Fruit fly (Drosophila melanogaster) whole organism, embryonic: ENCODE measurements around the gene FIG4.

Experiments used
- Aef1 ChIP-seq: fragments of 200-800 bp; sonication (Bioruptor generic); IDR thresholded peaks from 3 replicates; pipeline ENCODE4 v1.3.6; 2022; ENCODE audit warnings: missing biosample characterization, missing genetic modification characterization
- Antp ChIP-seq: fragments of 200-800 bp; sonication (Bioruptor generic); optimal IDR thresholded peaks from 3 replicates; lab custom pipeline; 2016; ENCODE audit warnings: missing biosample characterization, missing genetic modification characterization
- Atf6 ChIP-seq: fragments of 200-800 bp; sonication (Bioruptor generic); IDR thresholded peaks from 2 replicates; pipeline ENCODE4 v1.3.6; 2022; ENCODE audit warnings: missing biosample characterization, missing genetic modification characterization
- C15 ChIP-seq: fragments of 200-800 bp; sonication (Bioruptor generic); IDR thresholded peaks from 3 replicates; pipeline ENCODE4 v1.3.6; 2022; ENCODE audit warnings: missing biosample characterization, missing genetic modification characterization
- CG10543 ChIP-seq: fragments of 200-800 bp; sonication (Bioruptor generic); optimal IDR thresholded peaks from 3 replicates; lab custom pipeline; 2017; ENCODE audit warnings: missing biosample characterization, mild to moderate bottlenecking, missing genetic modification characterization, moderate library complexity
- CG11504 ChIP-seq: fragments of 200-800 bp; sonication (Bioruptor generic); optimal IDR thresholded peaks from 3 replicates; lab custom pipeline; 2019; ENCODE audit warnings: missing biosample characterization, mild to moderate bottlenecking, missing genetic modification characterization, moderate library complexity
- CG12071 ChIP-seq: fragments of 200-800 bp; sonication (Bioruptor generic); optimal IDR thresholded peaks from 3 replicates; lab custom pipeline; 2018; ENCODE audit warnings: missing biosample characterization, mild to moderate bottlenecking, missing genetic modification characterization
- CG12769 ChIP-seq: fragments of 200-800 bp; sonication (Bioruptor generic); optimal IDR thresholded peaks from 2 replicates; lab custom pipeline; 2019; ENCODE audit warnings: missing biosample characterization, mild to moderate bottlenecking, missing genetic modification characterization, moderate library complexity
- CG14014 ChIP-seq: fragments of 200-800 bp; sonication (Bioruptor generic); IDR thresholded peaks from 2 replicates; pipeline ENCODE4 v1.3.6; 2022; ENCODE audit warnings: missing biosample characterization, missing genetic modification characterization
- CG14710 ChIP-seq: fragments of 200-800 bp; sonication (Bioruptor generic); optimal IDR thresholded peaks from 3 replicates; lab custom pipeline; 2019; ENCODE audit warnings: missing biosample characterization, mild to moderate bottlenecking, missing genetic modification characterization, moderate library complexity
- CG14965 ChIP-seq: fragments of 200-800 bp; sonication (Bioruptor generic); optimal IDR thresholded peaks from 2 replicates; lab custom pipeline; 2016; ENCODE audit warnings: missing biosample characterization, missing genetic modification characterization, borderline replicate concordance
- CG15269 ChIP-seq: fragments of 200-800 bp; sonication (Bioruptor generic); optimal IDR thresholded peaks from 2 replicates; lab custom pipeline; 2018; ENCODE audit warnings: missing biosample characterization, mild to moderate bottlenecking, missing genetic modification characterization, moderate library complexity
- CG15601 ChIP-seq: fragments of 200-800 bp; sonication (Bioruptor generic); optimal IDR thresholded peaks from 3 replicates; lab custom pipeline; 2019; ENCODE audit warnings: missing biosample characterization, mild to moderate bottlenecking, missing genetic modification characterization, moderate library complexity
- CG17328 ChIP-seq: fragments of 200-800 bp; sonication (Bioruptor generic); IDR thresholded peaks from 2 replicates; pipeline ENCODE4 v1.3.6; 2022; ENCODE audit warnings: missing biosample characterization, missing genetic modification characterization
- CG17359 ChIP-seq: fragments of 200-800 bp; sonication (Bioruptor generic); optimal IDR thresholded peaks from 3 replicates; lab custom pipeline; 2018; ENCODE audit warnings: missing biosample characterization, mild to moderate bottlenecking, missing genetic modification characterization, moderate library complexity
- CG31224 ChIP-seq: fragments of 200-800 bp; sonication (Bioruptor generic); IDR thresholded peaks from 2 replicates; pipeline ENCODE4 v1.3.6; 2022; ENCODE audit warnings: missing biosample characterization, missing genetic modification characterization
- CG33213 ChIP-seq: fragments of 200-800 bp; sonication (Bioruptor generic); optimal IDR thresholded peaks from 3 replicates; lab custom pipeline; 2016; ENCODE audit warnings: missing biosample characterization, missing genetic modification characterization
- CG4282 ChIP-seq: fragments of 200-800 bp; sonication (Bioruptor generic); optimal IDR thresholded peaks from 2 replicates; lab custom pipeline; 2016; ENCODE audit warnings: missing biosample characterization, missing genetic modification characterization
- CG5180 ChIP-seq: fragments of 200-800 bp; sonication (Bioruptor generic); optimal IDR thresholded peaks from 3 replicates; lab custom pipeline; 2017; ENCODE audit warnings: missing biosample characterization, missing genetic modification characterization, mild to moderate bottlenecking, moderate library complexity, missing genetic modification reagents
- CG7745 ChIP-seq: fragments of 200-800 bp; sonication (Bioruptor generic); optimal IDR thresholded peaks from 2 replicates; lab custom pipeline; 2018; ENCODE audit warnings: missing biosample characterization, mild to moderate bottlenecking, missing genetic modification characterization, moderate library complexity
- CG7839 ChIP-seq: fragments of 200-800 bp; sonication (Bioruptor generic); optimal IDR thresholded peaks from 3 replicates; lab custom pipeline; 2018; ENCODE audit warnings: missing biosample characterization, mild to moderate bottlenecking, missing genetic modification characterization, moderate library complexity
- CG8478 ChIP-seq: fragments of >200 bp; optimal IDR thresholded peaks from 2 replicates; lab custom pipeline; 2018
- CoRest ChIP-seq: fragments of 200-800 bp; sonication (Bioruptor generic); optimal IDR thresholded peaks from 3 replicates; lab custom pipeline; 2018; ENCODE audit warnings: missing biosample characterization, mild to moderate bottlenecking, missing genetic modification characterization, moderate library complexity
- Dll ChIP-seq: fragments of 200-800 bp; sonication (Bioruptor generic); IDR thresholded peaks from 4 replicates; pipeline ENCODE4 v1.3.6; 2022; ENCODE audit warnings: missing biosample characterization, missing genetic modification characterization; ENCODE audit not compliant: partially characterized antibody
- Fer1 ChIP-seq: fragments of 200-800 bp; sonication (Bioruptor generic); optimal IDR thresholded peaks from 2 replicates; lab custom pipeline; 2017; ENCODE audit warnings: missing biosample characterization, mild to moderate bottlenecking, missing genetic modification characterization
- HHEX ChIP-seq: fragments of 200-800 bp; sonication (Bioruptor generic); optimal IDR thresholded peaks from 3 replicates; lab custom pipeline; 2017; ENCODE audit warnings: missing biosample characterization, mild to moderate bottlenecking, missing genetic modification characterization, missing genetic modification reagents
- Hmx ChIP-seq: fragments of 200-800 bp; sonication (Bioruptor generic); optimal IDR thresholded peaks from 2 replicates; lab custom pipeline; 2016; ENCODE audit warnings: missing biosample characterization, missing genetic modification characterization
- Pdp1 ChIP-seq, 2 experiments: fragments of 200-800 bp; sonication (Bioruptor generic); optimal IDR thresholded peaks; 3 replicates each; lab custom pipeline; 2016; ENCODE audit warnings: missing biosample characterization in 2 of 2, missing genetic modification characterization in 2 of 2, mild to moderate bottlenecking in 1 of 2, moderate library complexity in 1 of 2
- Scr ChIP-seq: fragments of 200-800 bp; sonication (Bioruptor generic); IDR thresholded peaks from 2 replicates; pipeline ENCODE4 v1.3.6; 2022; ENCODE audit warnings: missing biosample characterization, missing genetic modification characterization; ENCODE audit not compliant: partially characterized antibody
- Stat92E ChIP-seq, 3 experiments: fragments of >200 bp in 2 of 3; fragments of 200-800 bp in 1 of 3; sonication (Bioruptor generic) in 1 of 3; optimal IDR thresholded peaks; 2 replicates each; lab custom pipeline; 2017 to 2019; ENCODE audit warnings: missing biosample characterization in 3 of 3, missing genetic modification characterization in 3 of 3, mild to moderate bottlenecking in 1 of 3, moderate library complexity in 1 of 3
- TFAM ChIP-seq: fragments of 200-800 bp; sonication (Bioruptor generic); optimal IDR thresholded peaks from 2 replicates; lab custom pipeline; 2017; ENCODE audit warnings: missing biosample characterization, missing genetic modification characterization, inconsistent platforms
- Taf1 ChIP-seq: fragments of 200-800 bp; sonication (Bioruptor generic); IDR thresholded peaks from 2 replicates; pipeline ENCODE4 v1.3.6; 2022; ENCODE audit warnings: missing biosample characterization, missing genetic modification characterization
- Xbp1 ChIP-seq: fragments of 200-800 bp; sonication (Bioruptor generic); optimal IDR thresholded peaks from 3 replicates; lab custom pipeline; 2016; ENCODE audit warnings: missing biosample characterization, mild to moderate bottlenecking, missing genetic modification characterization
- ash1 ChIP-seq: fragments of 200-800 bp; sonication (Bioruptor generic); optimal IDR thresholded peaks from 2 replicates; lab custom pipeline; 2018; ENCODE audit warnings: missing biosample characterization, mild to moderate bottlenecking, missing genetic modification characterization
- fru ChIP-seq: fragments of >200 bp; optimal IDR thresholded peaks from 2 replicates; lab custom pipeline; 2017
- grn ChIP-seq: fragments of 200-800 bp; sonication (Bioruptor generic); optimal IDR thresholded peaks from 3 replicates; lab custom pipeline; 2017; ENCODE audit warnings: missing biosample characterization, missing genetic modification characterization
- insv ChIP-seq, 2 experiments: fragments of 200-800 bp; sonication (Bioruptor generic); optimal IDR thresholded peaks; 3 replicates each; lab custom pipeline; 2016 to 2018; ENCODE audit warnings: missing biosample characterization in 2 of 2, missing genetic modification characterization in 2 of 2
- inv ChIP-seq: fragments of 200-800 bp; sonication (Bioruptor generic); IDR thresholded peaks from 2 replicates; pipeline ENCODE4 v1.3.6; 2022; ENCODE audit warnings: missing biosample characterization, missing genetic modification characterization; ENCODE audit not compliant: partially characterized antibody
- jigr1 ChIP-seq: fragments of 200-800 bp; sonication (Bioruptor generic); IDR thresholded peaks from 3 replicates; pipeline ENCODE4 v1.3.6; 2022; ENCODE audit warnings: missing biosample characterization, missing genetic modification characterization
- kah ChIP-seq: fragments of 200-800 bp; sonication (Bioruptor generic); optimal IDR thresholded peaks from 2 replicates; lab custom pipeline; 2018; ENCODE audit warnings: missing biosample characterization, mild to moderate bottlenecking, missing genetic modification characterization
- nerfin-2 ChIP-seq: fragments of 200-800 bp; sonication (Bioruptor generic); IDR thresholded peaks from 2 replicates; pipeline ENCODE4 v1.3.6; 2022; ENCODE audit warnings: missing biosample characterization, missing genetic modification characterization; ENCODE audit not compliant: partially characterized antibody
- peb ChIP-seq: fragments of 200-800 bp; sonication (Bioruptor generic); IDR thresholded peaks from 2 replicates; pipeline ENCODE4 v1.3.6; 2022; ENCODE audit warnings: missing biosample characterization, missing genetic modification characterization
- pnt ChIP-seq: fragments of 200-800 bp; sonication (Bioruptor generic); optimal IDR thresholded peaks from 3 replicates; lab custom pipeline; 2016; ENCODE audit warnings: missing biosample characterization, missing genetic modification characterization
- sd ChIP-seq: fragments of 200-800 bp; sonication (Bioruptor generic); optimal IDR thresholded peaks from 3 replicates; lab custom pipeline; 2018; ENCODE audit warnings: missing biosample characterization, mild to moderate bottlenecking, missing genetic modification characterization, moderate library complexity
- sens-2 ChIP-seq: fragments of 200-800 bp; sonication (Bioruptor generic); IDR thresholded peaks from 2 replicates; pipeline ENCODE4 v1.3.6; 2022; ENCODE audit warnings: missing biosample characterization, missing genetic modification characterization
- sna ChIP-seq: fragments of 200-800 bp; sonication (Bioruptor generic); IDR thresholded peaks from 2 replicates; pipeline ENCODE4 v1.3.6; 2022; ENCODE audit warnings: missing biosample characterization, missing genetic modification characterization; ENCODE audit not compliant: partially characterized antibody
- tin ChIP-seq: fragments of 200-800 bp; sonication (Bioruptor generic); optimal IDR thresholded peaks from 3 replicates; lab custom pipeline; 2016; ENCODE audit warnings: missing biosample characterization, missing genetic modification characterization
- trh ChIP-seq: fragments of 200-800 bp; sonication (Bioruptor generic); optimal IDR thresholded peaks from 2 replicates; lab custom pipeline; 2016; ENCODE audit warnings: missing biosample characterization, missing genetic modification characterization
- tx ChIP-seq: fragments of 200-800 bp; sonication (Bioruptor generic); optimal IDR thresholded peaks from 2 replicates; lab custom pipeline; 2016; ENCODE audit warnings: missing biosample characterization, missing genetic modification characterization
- vnd ChIP-seq: fragments of 200-800 bp; sonication (Bioruptor generic); IDR thresholded peaks from 3 replicates; pipeline ENCODE4 v1.3.6; 2022; ENCODE audit warnings: missing biosample characterization, missing genetic modification characterization; ENCODE audit not compliant: partially characterized antibody

The FIG4 gene

dm6 chr2L:4444457-4444856 lies 20.5 kb upstream of the FIG4 start, which contains the start of the genes morgue and Elp3 (continued):
- no peak for TF ChIP-seq Atf6 (GFP tag; lab: Robert Waterston, UW)
- no peak for TF ChIP-seq jigr1 (GFP tag; lab: Robert Waterston, UW)
- no peak for TF ChIP-seq Taf1 (GFP tag; lab: Robert Waterston, UW)
- TF ChIP-seq CG14965 (GFP tag; lab: Kevin White, UChicago): no peak
- no peak for TF ChIP-seq tx (GFP tag; lab: Kevin White, UChicago)
- no peak for TF ChIP-seq Antp (GFP tag; lab: Kevin White, UChicago)
- TF ChIP-seq Xbp1: no peak
- TF ChIP-seq peb (GFP tag; lab: Robert Waterston, UW): no peak
- TF ChIP-seq HHEX: no peak
- TF ChIP-seq pnt (GFP tag; lab: Kevin White, UChicago): no peak
- no peak for TF ChIP-seq C15 (GFP tag; lab: Robert Waterston, UW)
- no peak for TF ChIP-seq sens-2 (GFP tag; lab: Robert Waterston, UW)
- no peak for TF ChIP-seq insv (GFP tag; optimal IDR thresholded peaks at IDR 0.05; lab: Kevin White, UChicago)
- no peak for TF ChIP-seq Hmx (GFP tag; lab: Kevin White, UChicago)
- TF ChIP-seq CG12769 (tag; lab: Kevin White, UChicago): no peak
- peak; percentile 48; the same call in 1 of the 2 replicates for TF ChIP-seq inv
- TF ChIP-seq CG14014 (GFP tag; lab: Robert Waterston, UW): no peak
- TF ChIP-seq Scr: peak; percentile 70
- TF ChIP-seq CG12071 (GFP tag; lab: Kevin White, UChicago): no peak
- TF ChIP-seq tin (GFP tag; lab: Kevin White, UChicago): no peak
- no peak for TF ChIP-seq fru (lab: Kevin White, UChicago)
- no peak for TF ChIP-seq CG15269
- TF ChIP-seq nerfin-2 (GFP tag; lab: Robert Waterston, UW): peak; percentile 82
- TF ChIP-seq CG4282 (GFP tag; lab: Kevin White, UChicago): no peak
- no peak for TF ChIP-seq CG15601 (tag; lab: Kevin White, UChicago)
- TF ChIP-seq CG14710 (tag; lab: Kevin White, UChicago): peak; percentile 55
- TF ChIP-seq CG8478 (lab: Kevin White, UChicago): no peak
- peak; percentile 17 for TF ChIP-seq Fer1 (GFP tag; lab: Kevin White, UChicago)
- TF ChIP-seq CG10543 (GFP tag; lab: Kevin White, UChicago): no peak
- TF ChIP-seq Stat92E (GFP tag; optimal IDR thresholded peaks at IDR 0.05; lab: Kevin White, UChicago): peak in 1 of 3 experiments; percentile 23
- no peak for TF ChIP-seq Aef1 (GFP tag; lab: Robert Waterston, UW)
- no peak for TF ChIP-seq CG17359 (tag; lab: Kevin White, UChicago)
- TF ChIP-seq Pdp1 (GFP tag; optimal IDR thresholded peaks at IDR 0.05; lab: Kevin White, UChicago): peak in 1 of 2 experiments; percentile 30
- no peak for TF ChIP-seq CoRest (tag; lab: Kevin White, UChicago)

dm6 chr2L:4448582-4449016 lies 16.4 kb upstream of the FIG4 start, which contains the start of gene MFS18:
MFS18 (minus strand) TSS chr2L:4448635.
- TF ChIP-seq CG17328 (GFP tag; lab: Robert Waterston, UW): peak; percentile 99
- TF ChIP-seq CG5180 (GFP tag; lab: Kevin White, UChicago): peak; percentile 86
- peak; percentile 68 for TF ChIP-seq CG33213 (GFP tag; lab: Kevin White, UChicago)
- peak; percentile 63; the same call in 2 of the 4 replicates for TF ChIP-seq Dll (GFP tag; lab: Robert Waterston, UW)
- peak; percentile 97 for TF ChIP-seq CG31224 (GFP tag; lab: Robert Waterston, UW)
- TF ChIP-seq CG7745 (tag; lab: Kevin White, UChicago): peak; percentile 43
- peak; percentile 43; the same call in 1 of the 2 replicates for TF ChIP-seq sna
- peak; percentile 94 for TF ChIP-seq TFAM (GFP tag; lab: Kevin White, UChicago)
- TF ChIP-seq grn (GFP tag; lab: Kevin White, UChicago): peak; percentile 74
- TF ChIP-seq vnd: peak; percentile 47; the same call in 2 of the 3 replicates
- peak; percentile 94 for TF ChIP-seq CG11504 (tag; lab: Kevin White, UChicago)
- TF ChIP-seq ash1 (GFP tag; lab: Kevin White, UChicago): peak; percentile 90
- TF ChIP-seq kah: peak; percentile 92
- TF ChIP-seq sd (tag; lab: Kevin White, UChicago): peak; percentile 98
- TF ChIP-seq inv: peak; percentile 48
- peak; percentile 98 for TF ChIP-seq CG7839 (tag; lab: Kevin White, UChicago)
- peak; percentile 92 for TF ChIP-seq trh (GFP tag; lab: Kevin White, UChicago)
